Fruit fly (Drosophila melanogaster): ENCODE measurements around the gene CG11630.
A peak's percentile ranks its signal among the peaks of the same experiment; 100 is the strongest.

The CG11630 gene

dm6 chr2L:21764934-21765333 is 18.9 kb downstream of the CG11630 start:
- TF ChIP-seq Vsx2 (GFP tag; optimal IDR thresholded peaks at IDR 0.05; ENCODE audit: partially characterized antibody) (no peak), foxo (GFP tag; optimal IDR thresholded peaks at IDR 0.05) (peak in 1 of 2 experiments; percentile 5), psq (GFP tag; optimal IDR thresholded peaks at IDR 0.05) (peak; percentile 12), h (GFP tag; optimal IDR thresholded peaks at IDR 0.05) (peak; percentile 5), woc (GFP tag; optimal IDR thresholded peaks at IDR 0.05) (peak; percentile 50)

dm6 chr2L:21758067-21758398 is 25.8 kb downstream of the CG11630 start:
- TF ChIP-seq Sp1 (GFP tag; optimal IDR thresholded peaks at IDR 0.05) (no peak), Dif (GFP tag; optimal IDR thresholded peaks at IDR 0.05; ENCODE audit: partially characterized antibody) (no peak), ey (GFP tag; optimal IDR thresholded peaks at IDR 0.05) (no peak), OdsH (GFP tag; optimal IDR thresholded peaks at IDR 0.05) (no peak), woc (GFP tag; optimal IDR thresholded peaks at IDR 0.05) (no peak), CG32264 (GFP tag; optimal IDR thresholded peaks at IDR 0.05) (no peak), sv (GFP tag; optimal IDR thresholded peaks at IDR 0.05) (no peak), dmrt93B (GFP tag; optimal IDR thresholded peaks at IDR 0.05) (no peak), tai (GFP tag; optimal IDR thresholded peaks at IDR 0.05) (no peak), jim (GFP tag; optimal IDR thresholded peaks at IDR 0.05) (no peak), Dfd (GFP tag; optimal IDR thresholded peaks at IDR 0.05) (no peak)

dm6 chr2L:21757264-21758066 is 26.4 kb downstream of the CG11630 start, which contains the start of the genes step and CG1416:
step (minus strand) TSS chr2L:21757466.
CG1416 (plus strand) TSS chr2L:21758010.
- TF ChIP-seq Abd-B (GFP tag; optimal IDR thresholded peaks at IDR 0.05) (no peak), Jra (GFP tag; optimal IDR thresholded peaks at IDR 0.05) (no peak), Vsx2 (GFP tag; optimal IDR thresholded peaks at IDR 0.05; ENCODE audit: partially characterized antibody) (peak; percentile 56), Myc (optimal IDR thresholded peaks at IDR 0.05) (peak; percentile 40), tai (GFP tag; optimal IDR thresholded peaks at IDR 0.05) (peak; percentile 52), psq (GFP tag; optimal IDR thresholded peaks at IDR 0.05) (no peak), Dfd (GFP tag; optimal IDR thresholded peaks at IDR 0.05) (no peak), Rel (GFP tag; optimal IDR thresholded peaks at IDR 0.05) (no peak), Rel (tag; optimal IDR thresholded peaks at IDR 0.05) (peak; percentile 15), Hr78 (GFP tag; optimal IDR thresholded peaks at IDR 0.05) (peak; percentile 52), sv (GFP tag; optimal IDR thresholded peaks at IDR 0.05) (peak; percentile 51), sage (GFP tag; optimal IDR thresholded peaks at IDR 0.05) (no peak), br (GFP tag; optimal IDR thresholded peaks at IDR 0.05) (no peak), N (GFP tag; optimal IDR thresholded peaks at IDR 0.05) (peak; percentile 64), brk (GFP tag; optimal IDR thresholded peaks at IDR 0.05) (no peak), woc (GFP tag; optimal IDR thresholded peaks at IDR 0.05) (peak; percentile 46), CrebA (GFP tag; optimal IDR thresholded peaks at IDR 0.05; ENCODE audit: borderline replicate concordance) (no peak), Dif (GFP tag; optimal IDR thresholded peaks at IDR 0.05; ENCODE audit: partially characterized antibody) (peak; percentile 60), lola (GFP tag; optimal IDR thresholded peaks at IDR 0.05) (no peak), Hr83 (GFP tag; optimal IDR thresholded peaks at IDR 0.05; ENCODE audit: poor library complexity, severe bottlenecking) (peak; percentile 46), CG32264 (GFP tag; optimal IDR thresholded peaks at IDR 0.05) (no peak), CG9705 (GFP tag; optimal IDR thresholded peaks at IDR 0.05) (peak; percentile 30), HLH106 (tag; optimal IDR thresholded peaks at IDR 0.05) (peak; percentile 51), Hnf4 (GFP tag; optimal IDR thresholded peaks at IDR 0.05) (peak; percentile 1), dmrt93B (GFP tag; optimal IDR thresholded peaks at IDR 0.05) (peak; percentile 15), dl (GFP tag; optimal IDR thresholded peaks at IDR 0.05; ENCODE audit: insufficient read depth in 1 of 2, partially characterized antibody in 2 of 2) (no peak), foxo (GFP tag; optimal IDR thresholded peaks at IDR 0.05) (peak in 1 of 2 experiments; percentile 49), h (GFP tag; optimal IDR thresholded peaks at IDR 0.05) (peak; percentile 28), Mio (GFP tag; optimal IDR thresholded peaks at IDR 0.05) (no peak), pan (optimal IDR thresholded peaks at IDR 0.05) (no peak), dsf (GFP tag; optimal IDR thresholded peaks at IDR 0.05; ENCODE audit: borderline replicate concordance) (no peak), fru (GFP tag; optimal IDR thresholded peaks at IDR 0.05) (peak; percentile 37), rgr (GFP tag; optimal IDR thresholded peaks at IDR 0.05) (peak; percentile 12), usp (GFP tag; optimal IDR thresholded peaks at IDR 0.05) (no peak), ey (GFP tag; optimal IDR thresholded peaks at IDR 0.05) (peak; percentile 10), Sp1 (GFP tag; optimal IDR thresholded peaks at IDR 0.05) (peak; percentile 11), OdsH (GFP tag; optimal IDR thresholded peaks at IDR 0.05) (no peak), jim (GFP tag; optimal IDR thresholded peaks at IDR 0.05) (peak; percentile 79), GATAd (GFP tag; optimal IDR thresholded peaks at IDR 0.05) (peak; percentile 40)

All from whole organism, wandering third instar larva.